Fruit fly (Drosophila melanogaster): Measurements from ENCODE around the gene CG33978.
A peak's percentile ranks its signal among the peaks of the same experiment; 100 is the strongest.

Gene CG33978

DNA sequence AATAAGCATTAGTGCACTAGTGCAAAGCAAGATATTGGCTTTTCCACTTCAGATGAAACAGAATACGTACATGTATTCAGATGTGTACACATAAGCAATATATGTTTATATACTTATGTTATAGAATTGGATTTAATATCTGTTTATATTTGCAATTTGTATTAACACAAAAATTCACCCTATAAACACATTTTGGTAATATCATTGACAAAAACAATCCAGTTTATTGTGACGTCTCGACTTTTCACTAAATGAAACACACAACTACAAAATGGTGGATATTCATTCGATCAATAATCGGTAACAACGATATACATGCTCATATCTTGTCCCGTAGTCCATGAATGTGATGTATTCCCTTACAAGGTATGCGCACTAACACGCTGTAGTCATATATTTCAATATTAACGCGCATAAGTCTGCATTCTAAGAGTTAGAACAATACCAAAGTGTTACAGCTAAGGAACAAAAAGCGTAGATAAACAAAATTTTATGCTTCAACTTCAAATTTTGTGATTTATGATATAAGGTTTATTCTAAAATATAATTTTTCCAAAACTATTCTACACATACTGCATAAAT, 30.3 kb upstream of the CG33978 start, which contains the start of gene CG31998 (continued):
- no peak for TF ChIP-seq vfl (GFP tag; optimal IDR thresholded peaks at IDR 0.05)
- peak; percentile 68 for TF ChIP-seq YL-1 (GFP tag; optimal IDR thresholded peaks at IDR 0.05)
- no peak for TF ChIP-seq dati (GFP tag; IDR thresholded peaks at IDR 0.05)
- TF ChIP-seq Hr51 (GFP tag; optimal IDR thresholded peaks at IDR 0.05), result no peak
- TF ChIP-seq ewg (GFP tag; optimal IDR thresholded peaks at IDR 0.05), result no peak
- no peak for TF ChIP-seq CG12391 (tag; optimal IDR thresholded peaks at IDR 0.05)
- no peak for TF ChIP-seq CG10979 (tag; optimal IDR thresholded peaks at IDR 0.05)
- TF ChIP-seq MESR4 (GFP tag; optimal IDR thresholded peaks at IDR 0.05), result peak; percentile 93
- TF ChIP-seq CG12744 (GFP tag; optimal IDR thresholded peaks at IDR 0.05), result no peak
- TF ChIP-seq ATbp (GFP tag; optimal IDR thresholded peaks at IDR 0.05), result no peak
- no peak for TF ChIP-seq bsh (GFP tag; optimal IDR thresholded peaks at IDR 0.05)
- TF ChIP-seq D19A (tag; optimal IDR thresholded peaks at IDR 0.05), result peak; percentile 16
- no peak for TF ChIP-seq ash1 (GFP tag; optimal IDR thresholded peaks at IDR 0.05)
- no peak for TF ChIP-seq dimm (GFP tag; IDR thresholded peaks at IDR 0.05)
- TF ChIP-seq sens (GFP tag), result peak; percentile 68
- no peak for TF ChIP-seq ase (GFP tag; IDR thresholded peaks at IDR 0.05)
- no peak for TF ChIP-seq HLH4C (GFP tag; IDR thresholded peaks at IDR 0.05; ENCODE audit: partially characterized antibody)
- no peak for TF ChIP-seq danr (GFP tag; IDR thresholded peaks at IDR 0.05)
- no peak for TF ChIP-seq MTF-1 (GFP tag; optimal IDR thresholded peaks at IDR 0.05; ENCODE audit: borderline replicate concordance)
- TF ChIP-seq klu (GFP tag; IDR thresholded peaks at IDR 0.05), result no peak
- no peak for TF ChIP-seq CG17568 (GFP tag; optimal IDR thresholded peaks at IDR 0.05)
- no peak for TF ChIP-seq sr (GFP tag; IDR thresholded peaks at IDR 0.05)
- no peak for TF ChIP-seq jigr1 (GFP tag; IDR thresholded peaks at IDR 0.05)
- TF ChIP-seq CG13123 (GFP tag; optimal IDR thresholded peaks at IDR 0.05), result no peak
- TF ChIP-seq croc (GFP tag; conservative IDR thresholded peaks at IDR 0.05), result no peak
- no peak for TF ChIP-seq CG12219 (GFP tag; optimal IDR thresholded peaks at IDR 0.05)
- peak; percentile 38 for TF ChIP-seq HmgZ (tag; optimal IDR thresholded peaks at IDR 0.05)
- TF ChIP-seq Jarid2 (GFP tag; optimal IDR thresholded peaks at IDR 0.05), result no peak
- TF ChIP-seq CG4707 (GFP tag; optimal IDR thresholded peaks at IDR 0.05), result no peak
- no peak for TF ChIP-seq tio (GFP tag; optimal IDR thresholded peaks at IDR 0.05)
- peak; percentile 100 for TF ChIP-seq CG1603 (tag; optimal IDR thresholded peaks at IDR 0.05)
- no peak for TF ChIP-seq bowl (GFP tag; IDR thresholded peaks at IDR 0.05)
- no peak for TF ChIP-seq aop (GFP tag; IDR thresholded peaks at IDR 0.05)
- no peak for TF ChIP-seq TFAM (GFP tag; optimal IDR thresholded peaks at IDR 0.05)
- TF ChIP-seq Oli (tag; optimal IDR thresholded peaks at IDR 0.05), result no peak
- TF ChIP-seq Atf3 (GFP tag; optimal IDR thresholded peaks at IDR 0.05), result no peak
- no peak for TF ChIP-seq mirr (GFP tag; optimal IDR thresholded peaks at IDR 0.05)
- TF ChIP-seq Nf-YA (GFP tag; IDR thresholded peaks at IDR 0.05), result no peak
- TF ChIP-seq tin (GFP tag; optimal IDR thresholded peaks at IDR 0.05), result no peak
- no peak for TF ChIP-seq CG2199 (GFP tag; IDR thresholded peaks at IDR 0.05)
- no peak for TF ChIP-seq CoRest (tag; optimal IDR thresholded peaks at IDR 0.05)
- TF ChIP-seq Dfd (GFP tag; optimal IDR thresholded peaks at IDR 0.05), result peak in 1 of 2 experiments; percentile 59
- TF ChIP-seq en (GFP tag; optimal IDR thresholded peaks at IDR 0.05), result no peak
- TF ChIP-seq gro (GFP tag; optimal IDR thresholded peaks at IDR 0.05), result no peak
- no peak for TF ChIP-seq CG31224 (GFP tag; IDR thresholded peaks at IDR 0.05)
- no peak for TF ChIP-seq Sox100B (GFP tag; optimal IDR thresholded peaks at IDR 0.05)
- TF ChIP-seq CG7271 (tag; optimal IDR thresholded peaks at IDR 0.05), result no peak
- TF ChIP-seq CG1602 (GFP tag; optimal IDR thresholded peaks at IDR 0.05), result no peak
- TF ChIP-seq CG17328 (GFP tag; IDR thresholded peaks at IDR 0.05), result no peak

Data from whole organism, embryonic.